Worm (Caenorhabditis elegans): ENCODE measurements around the gene slc-25A29.
A peak's percentile ranks its signal among the peaks of the same experiment; 100 is the strongest.

slc-25A29 gene

DNA sequence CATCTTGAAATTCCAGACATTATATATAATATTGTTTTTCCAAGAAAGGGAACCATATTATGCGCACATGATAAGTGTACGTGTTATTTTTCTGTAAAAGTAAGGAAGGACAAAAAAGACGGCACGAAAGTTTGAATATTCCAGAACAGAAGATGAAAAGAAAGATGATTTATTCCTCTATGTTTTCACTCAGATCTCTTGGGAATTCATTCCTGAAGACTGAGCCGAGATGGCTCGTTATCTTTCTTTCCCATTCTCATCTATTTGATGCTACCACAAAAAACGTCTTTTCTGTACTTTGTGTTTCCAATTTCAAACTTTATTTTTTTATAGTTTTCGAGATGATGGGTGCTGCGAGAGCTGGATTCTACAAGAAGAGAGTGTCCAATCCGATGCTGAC lies 54.2 kb downstream of the slc-25A29 start:
- TF ChIP-seq snpc-4 (tag; optimal IDR thresholded peaks at IDR 0.05) (no peak), elt-1 (tag; optimal IDR thresholded peaks at IDR 0.05) (peak; percentile 66)

Data from whole organism, L3 larva.